Worm (Caenorhabditis elegans): ENCODE data around the gene F25A2.1.

- no peak for TF ChIP-seq ztf-4 (tag; optimal IDR thresholded peaks at IDR 0.05)
- TF ChIP-seq lin-39 (tag; optimal IDR thresholded peaks at IDR 0.05) = no peak
- peak; percentile 81 for TF ChIP-seq fos-1 (tag; optimal IDR thresholded peaks at IDR 0.05)
- no peak for TF ChIP-seq nhr-10 (tag; optimal IDR thresholded peaks at IDR 0.05)
- no peak for TF ChIP-seq unc-62 (GFP tag; optimal IDR thresholded peaks at IDR 0.05)
- TF ChIP-seq snpc-4 (tag; optimal IDR thresholded peaks at IDR 0.05) = no peak
- no peak for TF ChIP-seq ztf-11 (tag; optimal IDR thresholded peaks at IDR 0.05)
- TF ChIP-seq egl-27 (tag; optimal IDR thresholded peaks at IDR 0.05) = no peak
- no peak for TF ChIP-seq blmp-1 (tag; optimal IDR thresholded peaks at IDR 0.05; ENCODE audit: insufficient read depth)
- TF ChIP-seq nhr-11 (tag; optimal IDR thresholded peaks at IDR 0.05) = no peak
- TF ChIP-seq gmeb-1 (tag; optimal IDR thresholded peaks at IDR 0.05) = peak; percentile 30
These were observed 23.5 kb upstream of the F25A2.1 start, which contains the start of gene cmd-1 for ce11 chrV:1155914-1156313.

All from whole organism, L2 larva.